Worm (Caenorhabditis elegans) whole organism, mixed stage, embryonic: ENCODE data around the gene rpb-6.

Experiments
- M03D4.4 ChIP-seq: sonication (generic microtip); optimal IDR thresholded peaks from 2 replicates; lab custom pipeline; 2017; ENCODE audit warnings: mild to moderate bottlenecking, missing genetic modification characterization, missing compliant biosample characterization
- bed-3 ChIP-seq: fragments of 200-800 bp; sonication (Bioruptor generic); optimal IDR thresholded peaks from 3 replicates; lab custom pipeline; 2018; ENCODE audit warnings: mild to moderate bottlenecking, missing genetic modification characterization, moderate library complexity, missing compliant biosample characterization
- blmp-1 ChIP-seq: fragments of 150-350 bp; optimal IDR thresholded peaks from 2 replicates; lab custom pipeline; 2014; ENCODE audit warnings: missing biosample characterization, missing genetic modification characterization
- ceh-39 ChIP-seq: fragments of 150-350 bp; optimal IDR thresholded peaks from 2 replicates; lab custom pipeline; 2014; ENCODE audit warnings: missing biosample characterization, missing genetic modification characterization
- ceh-43 ChIP-seq: fragments of 200-800 bp; sonication (Bioruptor generic); optimal IDR thresholded peaks from 2 replicates; lab custom pipeline; 2018; ENCODE audit warnings: mild to moderate bottlenecking, missing genetic modification characterization, moderate library complexity, missing compliant biosample characterization
- ceh-83 ChIP-seq: fragments of 200-800 bp; sonication (Bioruptor generic); optimal IDR thresholded peaks from 2 replicates; lab custom pipeline; 2018; ENCODE audit warnings: mild to moderate bottlenecking, missing genetic modification characterization, missing compliant biosample characterization
- ces-1 ChIP-seq: fragments of 150-350 bp; optimal IDR thresholded peaks from 2 replicates; lab custom pipeline; 2014; ENCODE audit warnings: missing biosample characterization, missing genetic modification reagents, missing genetic modification characterization
- cnd-1 ChIP-seq: fragments of 200-800 bp; sonication (Bioruptor generic); optimal IDR thresholded peaks from 2 replicates; lab custom pipeline; 2018; ENCODE audit warnings: mild to moderate bottlenecking, missing genetic modification characterization, missing compliant biosample characterization
- drap-1 ChIP-seq: fragments of 200-800 bp; sonication (Bioruptor generic); optimal IDR thresholded peaks from 3 replicates; lab custom pipeline; 2018; ENCODE audit warnings: mild to moderate bottlenecking, missing genetic modification characterization, missing compliant biosample characterization
- elt-1 ChIP-seq: sonication (generic microtip); optimal IDR thresholded peaks from 2 replicates; lab custom pipeline; 2017; ENCODE audit warnings: missing genetic modification characterization, mild to moderate bottlenecking, missing compliant biosample characterization, antibody characterized with exemption, moderate library complexity, borderline replicate concordance; ENCODE audit not compliant: insufficient read depth
- elt-3 ChIP-seq: fragments of 150-350 bp; optimal IDR thresholded peaks from 2 replicates; lab custom pipeline; 2014; ENCODE audit warnings: missing biosample characterization, missing genetic modification characterization
- flh-1 ChIP-seq: fragments of 200-800 bp; sonication (Bioruptor generic); optimal IDR thresholded peaks from 2 replicates; lab custom pipeline; 2018; ENCODE audit warnings: mild to moderate bottlenecking, missing genetic modification characterization, moderate library complexity, missing compliant biosample characterization
- ham-2 ChIP-seq: fragments of 200-800 bp; sonication (Bioruptor generic); optimal IDR thresholded peaks from 2 replicates; lab custom pipeline; 2018; ENCODE audit warnings: mild to moderate bottlenecking, missing genetic modification characterization, missing compliant biosample characterization
- hlh-1 ChIP-seq: fragments of 150-350 bp; optimal IDR thresholded peaks from 2 replicates; lab custom pipeline; 2014; ENCODE audit warnings: missing biosample characterization, missing genetic modification reagents, missing genetic modification characterization
- lin-13 ChIP-seq: fragments of 150-350 bp; optimal IDR thresholded peaks from 2 replicates; lab custom pipeline; 2014; ENCODE audit warnings: missing biosample characterization, missing genetic modification characterization
- lin-32 ChIP-seq: fragments of 200-800 bp; sonication (Bioruptor generic); optimal IDR thresholded peaks from 2 replicates; lab custom pipeline; 2018; ENCODE audit warnings: mild to moderate bottlenecking, missing genetic modification characterization, missing compliant biosample characterization
- lsy-2 ChIP-seq: fragments of 150-350 bp; optimal IDR thresholded peaks from 2 replicates; lab custom pipeline; 2014; ENCODE audit warnings: missing biosample characterization, missing genetic modification characterization
- mab-5 ChIP-seq: fragments of 150-350 bp; optimal IDR thresholded peaks from 2 replicates; lab custom pipeline; 2014; ENCODE audit warnings: missing biosample characterization, missing genetic modification characterization
- mep-1 ChIP-seq: fragments of 150-350 bp; optimal IDR thresholded peaks from 2 replicates; lab custom pipeline; 2017; ENCODE audit warnings: missing biosample characterization, missing genetic modification reagents, missing genetic modification characterization, inconsistent platforms
- nhr-12 ChIP-seq: fragments of 150-350 bp; optimal IDR thresholded peaks from 2 replicates; lab custom pipeline; 2014; ENCODE audit warnings: missing biosample characterization, missing genetic modification characterization
- nhr-237 ChIP-seq: fragments of 150-350 bp; optimal IDR thresholded peaks from 2 replicates; lab custom pipeline; 2014; ENCODE audit warnings: missing biosample characterization, missing genetic modification characterization
- nhr-28 ChIP-seq: fragments of 150-350 bp; optimal IDR thresholded peaks from 2 replicates; lab custom pipeline; 2014; ENCODE audit warnings: missing biosample characterization, missing genetic modification characterization
- pha-4 ChIP-seq: fragments of 150-350 bp; optimal IDR thresholded peaks from 2 replicates; lab custom pipeline; 2018; ENCODE audit warnings: missing biosample characterization, missing genetic modification reagents, missing genetic modification characterization
- sem-2 ChIP-seq: fragments of 200-800 bp; sonication (Bioruptor generic); optimal IDR thresholded peaks from 2 replicates; lab custom pipeline; 2018; ENCODE audit warnings: mild to moderate bottlenecking, missing genetic modification characterization, missing compliant biosample characterization
- snpc-4 ChIP-seq: fragments of 150-350 bp; optimal IDR thresholded peaks from 2 replicates; lab custom pipeline; 2014; ENCODE audit warnings: missing biosample characterization, missing genetic modification characterization
- sptf-1 ChIP-seq: sonication (generic microtip); optimal IDR thresholded peaks from 2 replicates; lab custom pipeline; 2017; ENCODE audit warnings: mild to moderate bottlenecking, missing genetic modification characterization, moderate library complexity, missing compliant biosample characterization
- tbx-8 ChIP-seq: fragments of 200-800 bp; sonication (Bioruptor generic); optimal IDR thresholded peaks from 2 replicates; lab custom pipeline; 2018; ENCODE audit warnings: mild to moderate bottlenecking, missing genetic modification characterization, moderate library complexity, missing compliant biosample characterization
- unc-120 ChIP-seq: sonication (generic microtip); optimal IDR thresholded peaks from 2 replicates; lab custom pipeline; 2017; ENCODE audit warnings: missing genetic modification characterization, missing compliant biosample characterization; ENCODE audit not compliant: poor library complexity, severe bottlenecking
- unc-39 ChIP-seq: fragments of 150-350 bp; optimal IDR thresholded peaks from 2 replicates; lab custom pipeline; 2014; ENCODE audit warnings: missing biosample characterization, missing genetic modification characterization
- unc-62 ChIP-seq: fragments of 150-350 bp; optimal IDR thresholded peaks from 2 replicates; lab custom pipeline; 2014; ENCODE audit warnings: missing biosample characterization, missing genetic modification reagents, missing genetic modification characterization
- zip-8 ChIP-seq: fragments of 150-350 bp; optimal IDR thresholded peaks from 2 replicates; lab custom pipeline; 2014; ENCODE audit warnings: missing biosample characterization, missing genetic modification characterization
- ztf-11 ChIP-seq: fragments of 150-350 bp; optimal IDR thresholded peaks from 2 replicates; lab custom pipeline; 2014; ENCODE audit warnings: missing biosample characterization, missing genetic modification characterization

rpb-6 gene

ce11 chrII:10554972-10555371 lies 24.2 kb upstream of the rpb-6 start, which contains the start of gene mnk-1:
Gene mnk-1 (minus strand): TSS chrII:10555044.
- TF ChIP-seq blmp-1 (tag; lab: Kevin White, UChicago), result no peak
- TF ChIP-seq nhr-12, result no peak
- no peak for TF ChIP-seq elt-3
- no peak for TF ChIP-seq ceh-43 (GFP tag; lab: Kevin White, UChicago)
- TF ChIP-seq unc-120 (tag; lab: Kevin White, UChicago), result no peak
- TF ChIP-seq lin-13, result no peak
- no peak for TF ChIP-seq elt-1 (tag; lab: Kevin White, UChicago)
- TF ChIP-seq ceh-39 (tag; lab: Kevin White, UChicago), result no peak
- no peak for TF ChIP-seq unc-39
- TF ChIP-seq ztf-11, result no peak
- no peak for TF ChIP-seq pha-4 (tag; lab: Kevin White, UChicago)
- TF ChIP-seq tbx-8 (GFP tag; lab: Kevin White, UChicago), result no peak
- TF ChIP-seq mep-1, result no peak
- TF ChIP-seq ces-1 (GFP tag; lab: Kevin White, UChicago), result no peak
- TF ChIP-seq, all 35 proteins: peak for 0

ce11 chrII:10555484-10556075 lies 23.6 kb upstream of the rpb-6 start:
- TF ChIP-seq cnd-1 (tag; lab: Kevin White, UChicago) (no peak), ceh-43 (GFP tag; lab: Kevin White, UChicago) (no peak), hlh-1 (tag; lab: Kevin White, UChicago) (peak; percentile 37), unc-62 (GFP tag; lab: Kevin White, UChicago) (peak; percentile 80), elt-1 (tag; lab: Kevin White, UChicago) (no peak), sptf-1 (tag; lab: Kevin White, UChicago) (peak; percentile 20), unc-120 (tag; lab: Kevin White, UChicago) (peak; percentile 70)

ce11 chrII:10556550-10557205 lies 22.5 kb upstream of the rpb-6 start:
- TF ChIP-seq zip-8 (tag; lab: Kevin White, UChicago) (no peak), unc-39 (no peak), elt-1 (tag; lab: Kevin White, UChicago) (no peak), ces-1 (GFP tag; lab: Kevin White, UChicago) (no peak), bed-3 (GFP tag; lab: Kevin White, UChicago) (no peak), ceh-83 (no peak), ham-2 (no peak), nhr-237 (no peak), flh-1 (GFP tag; lab: Kevin White, UChicago) (no peak)

ce11 chrII:10557206-10557574 lies 22.0 kb upstream of the rpb-6 start:
- no peak for TF ChIP-seq lsy-2
- no peak for TF ChIP-seq M03D4.4 (tag; lab: Kevin White, UChicago)
- no peak for TF ChIP-seq zip-8 (tag; lab: Kevin White, UChicago)
- no peak for TF ChIP-seq snpc-4 (tag; lab: Kevin White, UChicago)
- TF ChIP-seq unc-39, result no peak
- TF ChIP-seq nhr-12, result no peak
- TF ChIP-seq ztf-11, result no peak
- TF ChIP-seq ces-1 (GFP tag; lab: Kevin White, UChicago), result no peak
- no peak for TF ChIP-seq sem-2
- TF ChIP-seq lin-32, result no peak
- TF ChIP-seq drap-1 (GFP tag; lab: Kevin White, UChicago), result no peak
- no peak for TF ChIP-seq nhr-237
- TF ChIP-seq ceh-83, result no peak
- TF ChIP-seq cnd-1 (tag; lab: Kevin White, UChicago), result no peak
- TF ChIP-seq unc-62 (GFP tag; lab: Kevin White, UChicago), result no peak
- no peak for TF ChIP-seq lin-13
- no peak for TF ChIP-seq ham-2
- no peak for TF ChIP-seq mab-5 (tag; lab: Kevin White, UChicago)
- no peak for TF ChIP-seq nhr-28 (tag; lab: Kevin White, UChicago)
